Fruit fly (Drosophila melanogaster) whole organism, embryonic: ENCODE measurements around the gene CG42728.
A peak's percentile ranks its signal among the peaks of the same experiment; 100 is the strongest.

ENCODE experiments used
- Atf6 ChIP-seq: fragments of 200-800 bp; sonication (Bioruptor generic); IDR thresholded peaks from 2 replicates; pipeline ENCODE4 v1.3.6; 2022; ENCODE audit warnings: missing biosample characterization, missing genetic modification characterization
- B-H2 ChIP-seq: fragments of 200-800 bp; sonication (Bioruptor generic); optimal IDR thresholded peaks from 2 replicates; lab custom pipeline; 2018; ENCODE audit warnings: missing biosample characterization, mild to moderate bottlenecking, missing genetic modification characterization
- CG10543 ChIP-seq: fragments of 200-800 bp; sonication (Bioruptor generic); optimal IDR thresholded peaks from 3 replicates; lab custom pipeline; 2017; ENCODE audit warnings: missing biosample characterization, mild to moderate bottlenecking, missing genetic modification characterization, moderate library complexity
- CG12071 ChIP-seq: fragments of 200-800 bp; sonication (Bioruptor generic); optimal IDR thresholded peaks from 3 replicates; lab custom pipeline; 2018; ENCODE audit warnings: missing biosample characterization, mild to moderate bottlenecking, missing genetic modification characterization
- CG13894 ChIP-seq: fragments of 200-800 bp; sonication (Bioruptor generic); optimal IDR thresholded peaks from 3 replicates; lab custom pipeline; 2018; ENCODE audit warnings: missing biosample characterization, mild to moderate bottlenecking, missing genetic modification characterization, moderate library complexity
- CG1603 ChIP-seq: fragments of 200-800 bp; sonication (Bioruptor generic); optimal IDR thresholded peaks from 2 replicates; lab custom pipeline; 2019; ENCODE audit warnings: missing biosample characterization, mild to moderate bottlenecking, missing genetic modification characterization, moderate library complexity
- CG16779 ChIP-seq: fragments of 200-800 bp; sonication (Bioruptor generic); IDR thresholded peaks from 2 replicates; pipeline ENCODE4 v1.3.6; 2022; ENCODE audit warnings: missing biosample characterization, missing genetic modification characterization
- CG16813 ChIP-seq: fragments of 200-800 bp; sonication (Bioruptor generic); IDR thresholded peaks from 3 replicates; pipeline ENCODE4 v1.3.6; 2022; ENCODE audit warnings: missing biosample characterization, missing genetic modification characterization; ENCODE audit not compliant: partially characterized antibody
- CG17361 ChIP-seq: fragments of 200-800 bp; sonication (Bioruptor generic); IDR thresholded peaks from 3 replicates; pipeline ENCODE4 v1.3.6; 2022; ENCODE audit warnings: missing biosample characterization, missing genetic modification characterization
- CG17385 ChIP-seq: fragments of 200-800 bp; sonication (Bioruptor generic); optimal IDR thresholded peaks from 3 replicates; lab custom pipeline; 2018; ENCODE audit warnings: missing biosample characterization, mild to moderate bottlenecking, missing genetic modification characterization
- CG18476 ChIP-seq: fragments of 200-800 bp; sonication (Bioruptor generic); optimal IDR thresholded peaks from 2 replicates; lab custom pipeline; 2016; ENCODE audit warnings: missing biosample characterization, mild to moderate bottlenecking, missing genetic modification characterization
- CG2199 ChIP-seq: fragments of 200-800 bp; sonication (Bioruptor generic); IDR thresholded peaks from 3 replicates; pipeline ENCODE4 v1.3.6; 2022; ENCODE audit warnings: missing biosample characterization, missing genetic modification characterization
- CG32767 ChIP-seq: fragments of 200-800 bp; sonication (Bioruptor generic); IDR thresholded peaks from 2 replicates; pipeline ENCODE4 v1.3.6; 2022; ENCODE audit warnings: missing biosample characterization, missing genetic modification characterization
- CG4328 ChIP-seq: fragments of 200-800 bp; sonication (Bioruptor generic); optimal IDR thresholded peaks from 3 replicates; lab custom pipeline; 2017; ENCODE audit warnings: missing biosample characterization, missing genetic modification reagents, missing genetic modification characterization
- CG4707 ChIP-seq: fragments of 200-800 bp; sonication (Bioruptor generic); optimal IDR thresholded peaks from 2 replicates; lab custom pipeline; 2018; ENCODE audit warnings: missing biosample characterization, mild to moderate bottlenecking, missing genetic modification characterization, moderate library complexity
- CG7372 ChIP-seq: fragments of 200-800 bp; sonication (Bioruptor generic); IDR thresholded peaks from 2 replicates; pipeline ENCODE4 v1.3.6; 2022; ENCODE audit warnings: missing biosample characterization, missing genetic modification characterization
- CG7928 ChIP-seq: fragments of 200-800 bp; sonication (Bioruptor generic); optimal IDR thresholded peaks from 2 replicates; lab custom pipeline; 2017; ENCODE audit warnings: missing biosample characterization, mild to moderate bottlenecking, missing genetic modification characterization
- CG9437 ChIP-seq: fragments of 200-800 bp; sonication (Bioruptor generic); optimal IDR thresholded peaks from 2 replicates; lab custom pipeline; 2018; ENCODE audit warnings: missing biosample characterization, mild to moderate bottlenecking, missing genetic modification characterization
- Camta ChIP-seq: fragments of 200-800 bp; sonication (Bioruptor generic); optimal IDR thresholded peaks from 2 replicates; lab custom pipeline; 2016; ENCODE audit warnings: missing biosample characterization, missing genetic modification characterization
- Dbx ChIP-seq: fragments of 200-800 bp; sonication (Bioruptor generic); IDR thresholded peaks from 3 replicates; pipeline ENCODE4 v1.3.6; 2022; ENCODE audit warnings: missing biosample characterization, missing genetic modification characterization
- Elba2 ChIP-seq: fragments of 200-800 bp; sonication (Bioruptor generic); optimal IDR thresholded peaks from 3 replicates; lab custom pipeline; 2016; ENCODE audit warnings: missing biosample characterization, missing genetic modification characterization
- GATAe ChIP-seq: fragments of 200-800 bp; sonication (Bioruptor generic); conservative IDR thresholded peaks from 2 replicates; pipeline ENCODE4 v1.3.6; 2022; ENCODE audit warnings: missing biosample characterization, missing genetic modification characterization
- Hmr ChIP-seq: fragments of 200-800 bp; sonication (Bioruptor generic); optimal IDR thresholded peaks from 3 replicates; lab custom pipeline; 2017; ENCODE audit warnings: mild to moderate bottlenecking, missing biosample characterization, missing genetic modification reagents, missing genetic modification characterization
- MBD-R2 ChIP-seq: fragments of 200-800 bp; sonication (Bioruptor generic); IDR thresholded peaks from 2 replicates; pipeline ENCODE4 v1.3.6; 2022; ENCODE audit warnings: missing biosample characterization, missing genetic modification characterization
- Meics ChIP-seq: fragments of 200-800 bp; sonication (Bioruptor generic); optimal IDR thresholded peaks from 2 replicates; lab custom pipeline; 2017; ENCODE audit warnings: missing biosample characterization, mild to moderate bottlenecking, missing genetic modification characterization
- NC2α ChIP-seq: fragments of 200-800 bp; sonication (Bioruptor generic); optimal IDR thresholded peaks from 2 replicates; lab custom pipeline; 2016; ENCODE audit warnings: missing biosample characterization, missing genetic modification characterization
- Nf-YC ChIP-seq: fragments of 200-800 bp; optimal IDR thresholded peaks from 3 replicates; lab custom pipeline; 2019; ENCODE audit warnings: missing biosample characterization, mild to moderate bottlenecking, missing genetic modification characterization, moderate library complexity
- Oli ChIP-seq: fragments of 200-800 bp; sonication (Bioruptor generic); optimal IDR thresholded peaks from 2 replicates; lab custom pipeline; 2018; ENCODE audit warnings: missing biosample characterization, mild to moderate bottlenecking, missing genetic modification characterization, moderate library complexity
- Ravus ChIP-seq: fragments of 200-800 bp; sonication (Bioruptor generic); IDR thresholded peaks from 2 replicates; pipeline ENCODE4 v1.3.6; 2022; ENCODE audit warnings: missing biosample characterization, missing genetic modification characterization
- Scr ChIP-seq: fragments of 200-800 bp; sonication (Bioruptor generic); IDR thresholded peaks from 2 replicates; pipeline ENCODE4 v1.3.6; 2022; ENCODE audit warnings: missing biosample characterization, missing genetic modification characterization; ENCODE audit not compliant: partially characterized antibody
- Sin3A ChIP-seq: fragments of >200 bp; optimal IDR thresholded peaks from 2 replicates; lab custom pipeline; 2018
- Six4 ChIP-seq: fragments of 200-800 bp; sonication (Bioruptor generic); optimal IDR thresholded peaks from 2 replicates; lab custom pipeline; 2016; ENCODE audit warnings: missing biosample characterization, missing genetic modification characterization
- Usf ChIP-seq: fragments of 200-800 bp; sonication (Bioruptor generic); optimal IDR thresholded peaks from 2 replicates; lab custom pipeline; 2017; ENCODE audit warnings: missing genotype, missing biosample characterization, missing genetic modification characterization
- bowl ChIP-seq: fragments of 200-800 bp; sonication (Bioruptor generic); IDR thresholded peaks from 2 replicates; pipeline ENCODE4 v1.3.6; 2022; ENCODE audit warnings: missing biosample characterization, missing genetic modification characterization
- br ChIP-seq: fragments of >200 bp; optimal IDR thresholded peaks from 2 replicates; lab custom pipeline; 2017
- bsh ChIP-seq, 2 experiments: fragments of 200-800 bp; sonication (Bioruptor generic); optimal IDR thresholded peaks; 2 replicates each; lab custom pipeline; 2017 to 2018; ENCODE audit warnings: mild to moderate bottlenecking in 2 of 2, missing biosample characterization in 2 of 2, missing genetic modification characterization in 2 of 2, moderate library complexity in 1 of 2
- caup ChIP-seq: fragments of 200-800 bp; sonication (Bioruptor generic); optimal IDR thresholded peaks from 3 replicates; lab custom pipeline; 2017; ENCODE audit warnings: missing biosample characterization, mild to moderate bottlenecking, missing genetic modification characterization, moderate library complexity; ENCODE audit not compliant: severe bottlenecking
- ci ChIP-seq: fragments of 200-800 bp; sonication (Bioruptor generic); IDR thresholded peaks from 3 replicates; pipeline ENCODE4 v1.3.6; 2022; ENCODE audit warnings: missing biosample characterization, missing genetic modification characterization
- grn ChIP-seq: fragments of 200-800 bp; sonication (Bioruptor generic); optimal IDR thresholded peaks from 3 replicates; lab custom pipeline; 2017; ENCODE audit warnings: missing biosample characterization, missing genetic modification characterization
- ind ChIP-seq: fragments of 200-800 bp; sonication (Bioruptor generic); optimal IDR thresholded peaks from 3 replicates; lab custom pipeline; 2016; ENCODE audit warnings: missing biosample characterization, missing genetic modification characterization
- lov ChIP-seq, 2 experiments: fragments of 200-800 bp in 1 of 2; fragments of >200 bp in 1 of 2; sonication (Bioruptor generic) in 1 of 2; IDR thresholded peaks in 1 of 2; optimal IDR thresholded peaks in 1 of 2; 2 replicates in 1 of 2; 3 replicates in 1 of 2; pipeline versions ENCODE4 v1.3.6 to Lab custom; 2017 to 2022; ENCODE audit warnings: missing biosample characterization in 1 of 2, missing genetic modification characterization in 1 of 2
- nmo ChIP-seq: fragments of 200-800 bp; sonication (Bioruptor generic); optimal IDR thresholded peaks from 2 replicates; lab custom pipeline; 2018; ENCODE audit warnings: missing biosample characterization, mild to moderate bottlenecking, missing genetic modification characterization, moderate library complexity
- oc ChIP-seq: fragments of 200-800 bp; sonication (Bioruptor generic); optimal IDR thresholded peaks from 2 replicates; lab custom pipeline; 2018; ENCODE audit warnings: missing biosample characterization, mild to moderate bottlenecking, missing genetic modification characterization, moderate library complexity
- odd ChIP-seq: fragments of 200-800 bp; sonication (Bioruptor generic); optimal IDR thresholded peaks from 2 replicates; lab custom pipeline; 2017; ENCODE audit warnings: missing biosample characterization, mild to moderate bottlenecking, missing genetic modification characterization
- org-1 ChIP-seq: fragments of 200-800 bp; sonication (Bioruptor generic); optimal IDR thresholded peaks from 2 replicates; lab custom pipeline; 2017; ENCODE audit warnings: missing biosample characterization, missing genetic modification characterization
- otp ChIP-seq: fragments of 200-800 bp; sonication (Bioruptor generic); IDR thresholded peaks from 3 replicates; pipeline ENCODE4, ENCODE4 v1.3.6; 2022; ENCODE audit warnings: missing biosample characterization, missing genetic modification characterization
- peb ChIP-seq: fragments of 200-800 bp; sonication (Bioruptor generic); IDR thresholded peaks from 2 replicates; pipeline ENCODE4 v1.3.6; 2022; ENCODE audit warnings: missing biosample characterization, missing genetic modification characterization
- pho ChIP-seq: fragments of 200-800 bp; sonication (Bioruptor generic); optimal IDR thresholded peaks from 2 replicates; lab custom pipeline; 2016; ENCODE audit warnings: missing biosample characterization, missing genetic modification characterization
- salm ChIP-seq: fragments of 200-800 bp; sonication (Bioruptor generic); optimal IDR thresholded peaks from 2 replicates; lab custom pipeline; 2018; ENCODE audit warnings: missing biosample characterization, mild to moderate bottlenecking, missing genetic modification characterization
- sna ChIP-seq: fragments of 200-800 bp; sonication (Bioruptor generic); IDR thresholded peaks from 2 replicates; pipeline ENCODE4 v1.3.6; 2022; ENCODE audit warnings: missing biosample characterization, missing genetic modification characterization; ENCODE audit not compliant: partially characterized antibody
- sug ChIP-seq: fragments of 200-800 bp; optimal IDR thresholded peaks from 2 replicates; lab custom pipeline; 2019; ENCODE audit warnings: missing biosample characterization, mild to moderate bottlenecking, missing genetic modification characterization, moderate library complexity
- ttk ChIP-seq: fragments of 200-800 bp; sonication (Bioruptor generic); IDR thresholded peaks from 2 replicates; pipeline ENCODE4 v2.1.2; 2022; ENCODE audit warnings: missing biosample characterization, missing genetic modification characterization

CG42728 gene

DNA sequence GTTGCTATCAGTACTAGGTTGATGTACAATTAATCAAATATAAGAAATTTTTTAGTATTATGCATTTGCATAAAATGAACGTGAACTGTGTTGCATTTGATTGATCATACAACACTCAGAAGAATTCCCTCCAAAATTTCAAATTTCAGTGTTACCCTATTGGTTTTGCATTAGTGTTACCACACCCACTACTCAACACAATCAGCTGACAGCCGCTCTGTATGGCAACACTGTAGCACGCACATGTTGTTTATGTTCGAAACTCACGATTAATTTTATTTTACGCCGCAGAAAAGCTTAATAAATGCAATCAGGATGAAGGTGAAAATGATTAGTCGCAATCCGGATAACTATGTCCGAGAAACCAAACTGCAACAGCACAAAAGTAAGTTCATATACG lies 29.3 kb downstream of the CG42728 start, which contains the start of gene CG7275 (continued):
- TF ChIP-seq CG16779 (GFP tag; lab: Robert Waterston, UW) = no peak
- TF ChIP-seq NC2α (GFP tag; lab: Kevin White, UChicago) = no peak
- no peak for TF ChIP-seq CG7928 (GFP tag; lab: Kevin White, UChicago)
- TF ChIP-seq ci (GFP tag; lab: Robert Waterston, UW) = peak; percentile 42; the same call in 1 of the 3 replicates
- TF ChIP-seq Nf-YC (tag; lab: Kevin White, UChicago) = no peak
- no peak for TF ChIP-seq salm (tag; lab: Kevin White, UChicago)
- TF ChIP-seq Oli (tag; lab: Kevin White, UChicago) = no peak
- no peak for TF ChIP-seq CG13894 (tag; lab: Kevin White, UChicago)
- no peak for TF ChIP-seq Ravus (GFP tag; lab: Robert Waterston, UW)
- no peak for TF ChIP-seq pho (GFP tag; lab: Kevin White, UChicago)
- TF ChIP-seq Dbx (GFP tag; lab: Robert Waterston, UW) = no peak
- TF ChIP-seq CG17385 = no peak
- no peak for TF ChIP-seq Six4 (GFP tag; lab: Kevin White, UChicago)
- no peak for TF ChIP-seq Usf (GFP tag; lab: Kevin White, UChicago)
- TF ChIP-seq otp (GFP tag; lab: Robert Waterston, UW) = no peak
- no peak for TF ChIP-seq Meics
- no peak for TF ChIP-seq org-1 (GFP tag; lab: Kevin White, UChicago)
- TF ChIP-seq grn (GFP tag; lab: Kevin White, UChicago) = no peak
- TF ChIP-seq CG12071 (GFP tag; lab: Kevin White, UChicago) = no peak
- no peak for TF ChIP-seq CG7372
- 0 out of 2 replicates have a peak, but pooled peaks have one; percentile 24 for TF ChIP-seq Scr (GFP tag; lab: Robert Waterston, UW)
- peak; percentile 39 for TF ChIP-seq caup (GFP tag; lab: Kevin White, UChicago)
- peak; percentile 39 for TF ChIP-seq nmo (GFP tag; lab: Kevin White, UChicago)
- TF ChIP-seq lov (optimal IDR thresholded peaks at IDR 0.05; lab: Kevin White, UChicago) = no peak
- no peak for TF ChIP-seq lov (GFP tag; IDR thresholded peaks at IDR 0.05; lab: Robert Waterston, UW)
- TF ChIP-seq CG17361 (GFP tag; lab: Robert Waterston, UW) = no peak
- peak; percentile 37; the same call in 2 of the 3 replicates for TF ChIP-seq CG16813 (GFP tag; lab: Robert Waterston, UW)
- TF ChIP-seq Camta (GFP tag; lab: Kevin White, UChicago) = no peak
- TF ChIP-seq sna (GFP tag; lab: Robert Waterston, UW) = no peak; the same call in 1 of the 2 replicates
- TF ChIP-seq Sin3A (lab: Kevin White, UChicago) = peak; percentile 52
- TF ChIP-seq odd (GFP tag; lab: Kevin White, UChicago) = no peak
- TF ChIP-seq bsh (GFP tag; optimal IDR thresholded peaks at IDR 0.05; lab: Kevin White, UChicago) = no peak
- TF ChIP-seq MBD-R2 (GFP tag; lab: Robert Waterston, UW) = peak; percentile 91
- TF ChIP-seq CG2199 (GFP tag; lab: Robert Waterston, UW) = no peak
- no peak for TF ChIP-seq CG18476 (GFP tag; lab: Kevin White, UChicago)
- TF ChIP-seq GATAe (GFP tag; lab: Robert Waterston, UW) = no peak
- TF ChIP-seq CG10543 (GFP tag; lab: Kevin White, UChicago) = no peak
- TF ChIP-seq Elba2 (GFP tag; lab: Kevin White, UChicago) = no peak
- no peak for TF ChIP-seq Atf6 (GFP tag; lab: Robert Waterston, UW)
- TF ChIP-seq peb (GFP tag; lab: Robert Waterston, UW) = no peak
- peak; percentile 18 for TF ChIP-seq sug (tag; lab: Kevin White, UChicago)
- no peak for TF ChIP-seq bowl
- peak; percentile 68 for TF ChIP-seq CG1603 (tag; lab: Kevin White, UChicago)
- peak; percentile 18 for TF ChIP-seq B-H2 (GFP tag; lab: Kevin White, UChicago)
- no peak for TF ChIP-seq ind (GFP tag; lab: Kevin White, UChicago)
- no peak for TF ChIP-seq ttk (GFP tag; lab: Robert Waterston, UW)
- TF ChIP-seq oc (tag; lab: Kevin White, UChicago) = no peak
- no peak for TF ChIP-seq CG4707 (GFP tag; lab: Kevin White, UChicago)
- no peak for TF ChIP-seq br
- TF ChIP-seq Hmr = peak; percentile 11
- no peak for TF ChIP-seq CG9437 (GFP tag; lab: Kevin White, UChicago)
- no peak for TF ChIP-seq CG32767
- no peak for TF ChIP-seq CG4328 (GFP tag; lab: Kevin White, UChicago)
